In the genomic region with DNA sequence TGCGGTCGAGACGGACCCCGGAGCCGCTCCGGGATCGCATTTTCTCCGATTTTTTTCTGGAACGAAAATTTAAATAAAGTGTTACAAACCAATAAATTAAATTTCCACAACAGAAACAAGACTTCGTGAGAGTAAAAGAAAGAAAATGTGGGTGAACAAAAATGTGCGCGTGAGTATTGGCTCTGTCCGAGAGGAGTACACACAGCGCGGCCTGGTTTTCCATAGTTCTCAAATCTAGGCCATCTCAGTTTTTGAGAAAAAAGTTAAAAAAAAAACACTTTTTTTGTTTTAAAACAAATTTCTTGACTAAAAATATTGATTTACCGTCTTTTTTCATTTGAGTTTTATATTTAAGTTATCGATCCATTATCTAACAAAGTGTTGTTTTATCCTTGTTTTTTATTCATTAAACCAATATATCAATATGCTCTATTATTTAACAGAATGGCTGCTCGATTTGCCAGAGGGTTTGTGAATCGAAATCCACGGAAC, we compare ENCODE assay signal across 1 worm cellular context.
TF ChIP-seq lines count a peak whose summit lies in the region.

A gene (minus strand): TSS at position 56 of the 492 bp plus-strand sequence.
A gene (plus strand): TSS at position 442 of the 492 bp plus-strand sequence.

TF ChIP-seq in whole organism, L4 larva, 104 proteins besides CTCF, POLR2A, EP300 and RAD21 (continued from another document):
- TF ChIP-seq nhr-48 (tag; optimal IDR thresholded peaks at IDR 0.05; lab: Kevin White, UChicago) (no peak), spr-3 (GFP tag; optimal IDR thresholded peaks at IDR 0.05; lab: Kevin White, UChicago) (no peak), daf-12 (tag; optimal IDR thresholded peaks at IDR 0.05; lab: Kevin White, UChicago) (no peak), nhr-6 (tag; optimal IDR thresholded peaks at IDR 0.05; lab: Kevin White, UChicago) (peak; percentile 55), lim-7 (GFP tag; IDR thresholded peaks at IDR 0.05; lab: Robert Waterston, UW) (no peak), fkh-10 (GFP tag; optimal IDR thresholded peaks at IDR 0.05; lab: Kevin White, UChicago) (no peak), cey-2 (tag; optimal IDR thresholded peaks at IDR 0.05; lab: Kevin White, UChicago; ENCODE audit: borderline replicate concordance, insufficient read depth) (no peak), F49E8.2 (tag; optimal IDR thresholded peaks at IDR 0.05; lab: Kevin White, UChicago; ENCODE audit: borderline replicate concordance) (no peak), ZK337.2 (GFP tag; IDR thresholded peaks at IDR 0.05; lab: Robert Waterston, UW) (peak; percentile 80), nhr-111 (GFP tag; optimal IDR thresholded peaks at IDR 0.05; lab: Kevin White, UChicago) (no peak), egl-43 (GFP tag; IDR thresholded peaks at IDR 0.05; lab: Robert Waterston, UW) (no peak), nhr-41 (GFP tag; IDR thresholded peaks at IDR 0.05; lab: Robert Waterston, UW) (no peak), aly-2 (tag; optimal IDR thresholded peaks at IDR 0.05; lab: Kevin White, UChicago) (no peak), ZK546.5 (tag; optimal IDR thresholded peaks at IDR 0.05; lab: Kevin White, UChicago) (no peak), nhr-28 (tag; optimal IDR thresholded peaks at IDR 0.05; lab: Kevin White, UChicago) (no peak), ceh-28 (tag; optimal IDR thresholded peaks at IDR 0.05; lab: Kevin White, UChicago) (no peak), nhr-76 (tag; optimal IDR thresholded peaks at IDR 0.05; lab: Kevin White, UChicago) (no peak), tag-97 (GFP tag; IDR thresholded peaks at IDR 0.05; lab: Robert Waterston, UW) (no peak), pha-4 (GFP tag; IDR thresholded peaks at IDR 0.05; lab: Robert Waterston, UW) (no peak), pha-4 (tag; optimal IDR thresholded peaks at IDR 0.05; lab: Kevin White, UChicago) (no peak), dmd-9 (GFP tag; IDR thresholded peaks at IDR 0.05; lab: Robert Waterston, UW) (peak; percentile 65; the same call in 1 of the 2 replicates), dpl-1 (GFP tag; optimal IDR thresholded peaks at IDR 0.05; lab: Kevin White, UChicago) (peak; percentile 48), nhr-42 (GFP tag; IDR thresholded peaks at IDR 0.05; lab: Robert Waterston, UW) (no peak), zfp-2 (tag; optimal IDR thresholded peaks at IDR 0.05; lab: Kevin White, UChicago) (no peak), tra-1 (GFP tag; IDR thresholded peaks at IDR 0.05; lab: Robert Waterston, UW) (no peak), ceh-44 (GFP tag; IDR thresholded peaks at IDR 0.05; lab: Robert Waterston, UW) (no peak)
